Worm (Caenorhabditis elegans): Measurements from ENCODE around the gene nyn-3.

nyn-3 gene

DNA sequence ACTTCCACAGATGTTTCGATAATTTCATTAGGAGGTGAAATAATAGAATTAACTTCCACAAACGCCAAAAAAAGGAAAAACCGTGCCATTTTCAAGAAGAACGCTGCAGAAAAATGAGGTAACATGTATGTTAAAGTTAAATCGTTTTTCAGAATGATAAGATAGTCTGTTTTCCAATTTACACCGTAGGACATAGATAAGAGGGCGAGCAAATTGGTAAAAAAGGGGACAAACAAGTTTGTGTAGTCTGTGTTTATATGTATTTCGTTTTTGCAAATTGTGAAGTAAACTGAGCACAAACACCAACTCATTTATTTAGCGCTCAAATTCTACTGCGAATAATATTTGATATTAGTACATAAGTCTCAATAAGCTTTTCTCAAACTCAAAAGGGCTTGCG, 32.6 kb downstream of the nyn-3 start, which contains the start of gene F13H8.11:
F13H8.11 (minus strand) TSS at position 155 of the 400 bp plus-strand sequence.
- TF ChIP-seq sptf-1 (tag; optimal IDR thresholded peaks at IDR 0.05) (no peak), nhr-2 (tag; optimal IDR thresholded peaks at IDR 0.05) (no peak), mep-1 (tag; optimal IDR thresholded peaks at IDR 0.05) (no peak), tbx-8 (GFP tag; optimal IDR thresholded peaks at IDR 0.05) (no peak), pha-4 (tag; optimal IDR thresholded peaks at IDR 0.05) (no peak), ceh-39 (tag; optimal IDR thresholded peaks at IDR 0.05) (no peak), nhr-237 (tag; optimal IDR thresholded peaks at IDR 0.05) (no peak)

DNA sequence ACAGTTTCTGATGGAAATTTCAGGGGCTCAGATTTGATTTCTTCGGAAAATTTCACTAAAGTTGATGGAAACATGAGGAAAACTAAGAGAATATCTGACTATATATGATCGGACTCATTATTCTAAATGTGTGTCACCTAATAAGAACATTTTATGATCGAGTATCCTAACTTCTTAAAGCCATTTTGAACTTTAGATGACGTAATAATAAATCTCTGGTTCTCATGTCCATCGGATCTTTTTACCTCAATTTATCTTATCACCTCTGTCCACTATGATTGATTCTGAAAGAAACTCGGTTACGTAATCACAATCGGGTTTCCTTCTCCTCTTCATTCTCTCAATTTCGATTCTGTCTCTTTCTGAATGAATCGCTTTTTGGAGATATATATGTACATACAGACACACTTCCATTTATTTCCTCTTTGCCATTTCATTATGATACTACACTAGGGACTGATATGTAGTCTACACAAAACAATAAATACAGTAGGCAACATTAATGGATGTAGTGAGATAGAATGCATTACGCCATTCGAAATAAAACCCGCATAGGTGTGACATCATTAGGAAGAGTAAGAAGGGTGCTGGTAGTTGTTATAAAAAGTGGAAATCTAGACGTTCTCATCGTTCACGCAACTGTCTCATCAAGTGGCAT, 35.1 kb downstream of the nyn-3 start:
- TF ChIP-seq zip-8 (tag; optimal IDR thresholded peaks at IDR 0.05) (peak; percentile 98), pha-4 (tag; optimal IDR thresholded peaks at IDR 0.05) (no peak)

DNA sequence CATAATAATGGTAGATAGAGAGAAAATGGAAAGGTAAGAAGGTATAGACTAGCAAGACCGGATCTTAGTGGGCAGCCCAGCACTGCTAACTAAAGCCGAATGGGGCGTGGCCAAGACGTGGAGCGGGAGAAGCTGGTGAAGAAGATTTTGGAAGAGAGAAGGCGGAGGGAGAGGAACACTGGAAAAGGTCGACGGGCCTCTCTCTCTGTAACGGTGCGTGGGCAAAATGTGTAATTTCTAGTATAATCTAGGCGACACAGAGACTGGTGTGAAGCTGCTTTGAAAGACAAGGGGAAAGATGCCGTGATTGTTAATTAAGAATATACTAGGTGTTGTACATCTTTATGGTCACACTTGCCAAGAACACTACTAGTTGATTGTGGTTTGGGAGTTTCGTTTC, 36.4 kb downstream of the nyn-3 start, which contains the start of gene F13H8.5:
F13H8.5 (minus strand) TSS at position 101 of the 400 bp plus-strand sequence.
- TF ChIP-seq lin-32 (GFP tag; optimal IDR thresholded peaks at IDR 0.05) (no peak), ztf-11 (tag; optimal IDR thresholded peaks at IDR 0.05) (no peak), snpc-4 (tag; optimal IDR thresholded peaks at IDR 0.05) (no peak), zip-8 (tag; optimal IDR thresholded peaks at IDR 0.05) (no peak), cnd-1 (tag; optimal IDR thresholded peaks at IDR 0.05) (no peak), ceh-43 (GFP tag; optimal IDR thresholded peaks at IDR 0.05) (no peak), unc-62 (GFP tag; optimal IDR thresholded peaks at IDR 0.05) (no peak), drap-1 (GFP tag; optimal IDR thresholded peaks at IDR 0.05) (no peak), nhr-2 (tag; optimal IDR thresholded peaks at IDR 0.05) (no peak), nhr-12 (tag; optimal IDR thresholded peaks at IDR 0.05) (no peak), sem-2 (GFP tag; optimal IDR thresholded peaks at IDR 0.05) (no peak), lsy-2 (tag; optimal IDR thresholded peaks at IDR 0.05) (no peak), sptf-1 (tag; optimal IDR thresholded peaks at IDR 0.05) (no peak), ces-1 (GFP tag; optimal IDR thresholded peaks at IDR 0.05) (no peak), unc-120 (tag; optimal IDR thresholded peaks at IDR 0.05; ENCODE audit: poor library complexity, severe bottlenecking) (no peak), mls-2 (tag; optimal IDR thresholded peaks at IDR 0.05) (no peak), tbx-8 (GFP tag; optimal IDR thresholded peaks at IDR 0.05) (no peak), elt-1 (tag; optimal IDR thresholded peaks at IDR 0.05; ENCODE audit: borderline replicate concordance, insufficient read depth) (no peak), pha-4 (tag; optimal IDR thresholded peaks at IDR 0.05) (no peak), M03D4.4 (tag; optimal IDR thresholded peaks at IDR 0.05) (no peak)

DNA sequence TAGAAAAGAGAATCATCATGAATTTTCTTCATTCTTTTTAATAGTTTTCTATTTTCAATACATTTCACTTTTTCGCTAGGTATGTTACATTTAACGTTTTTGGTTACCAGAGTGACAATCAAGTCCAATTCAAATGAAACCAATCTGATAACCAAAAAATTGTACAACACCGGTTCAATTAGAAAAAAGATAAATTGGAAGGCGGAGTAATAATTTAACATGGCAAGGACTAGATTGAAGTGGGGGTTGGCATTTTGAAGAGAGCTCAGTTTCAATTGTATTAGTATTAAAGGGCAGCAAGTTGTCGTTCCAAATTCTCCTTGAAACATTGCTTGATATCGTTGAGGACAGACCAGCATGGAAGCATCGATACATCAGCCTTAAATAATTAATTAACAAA, 39.7 kb downstream of the nyn-3 start:
- no peak for TF ChIP-seq bed-3 (GFP tag; optimal IDR thresholded peaks at IDR 0.05)
- TF ChIP-seq unc-120 (tag; optimal IDR thresholded peaks at IDR 0.05; ENCODE audit: poor library complexity, severe bottlenecking), result no peak
- TF ChIP-seq lin-13 (tag; optimal IDR thresholded peaks at IDR 0.05), result no peak
- TF ChIP-seq pha-4 (tag; optimal IDR thresholded peaks at IDR 0.05), result no peak
- no peak for TF ChIP-seq sptf-1 (tag; optimal IDR thresholded peaks at IDR 0.05)
- no peak for TF ChIP-seq hlh-1 (tag; optimal IDR thresholded peaks at IDR 0.05)
- no peak for TF ChIP-seq zip-8 (tag; optimal IDR thresholded peaks at IDR 0.05)
- TF ChIP-seq ceh-39 (tag; optimal IDR thresholded peaks at IDR 0.05), result no peak
- no peak for TF ChIP-seq elt-3 (tag; optimal IDR thresholded peaks at IDR 0.05)
- TF ChIP-seq cnd-1 (tag; optimal IDR thresholded peaks at IDR 0.05), result no peak
- no peak for TF ChIP-seq tbx-8 (GFP tag; optimal IDR thresholded peaks at IDR 0.05)
- TF ChIP-seq drap-1 (GFP tag; optimal IDR thresholded peaks at IDR 0.05), result no peak
- no peak for TF ChIP-seq elt-1 (tag; optimal IDR thresholded peaks at IDR 0.05; ENCODE audit: borderline replicate concordance, insufficient read depth)
- no peak for TF ChIP-seq unc-62 (GFP tag; optimal IDR thresholded peaks at IDR 0.05)
- no peak for TF ChIP-seq nhr-76 (tag; optimal IDR thresholded peaks at IDR 0.05)
- TF ChIP-seq nhr-28 (tag; optimal IDR thresholded peaks at IDR 0.05), result no peak
- no peak for TF ChIP-seq unc-39 (tag; optimal IDR thresholded peaks at IDR 0.05)
- TF ChIP-seq sem-2 (GFP tag; optimal IDR thresholded peaks at IDR 0.05), result no peak
- no peak for TF ChIP-seq blmp-1 (tag; optimal IDR thresholded peaks at IDR 0.05)
- no peak for TF ChIP-seq nhr-2 (tag; optimal IDR thresholded peaks at IDR 0.05)

Measured in whole organism, mixed stage, embryonic.